Fruit fly (Drosophila melanogaster) whole organism, larva: ENCODE measurements around the gene Ten-m.

ENCODE experiments used
- noc ChIP-seq: fragments of 200-800 bp; sonication (Bioruptor generic); optimal IDR thresholded peaks from 3 replicates; lab custom pipeline; 2019; ENCODE audit warnings: missing biosample characterization, mild to moderate bottlenecking, missing genetic modification characterization, moderate library complexity

Ten-m gene

dm6 chr3L:22398643-22399042 is 9.0 kb downstream of the Ten-m start:
- TF ChIP-seq noc = no peak

dm6 chr3L:22396561-22396960 is 11.1 kb downstream of the Ten-m start:
- TF ChIP-seq noc = no peak

- no peak for TF ChIP-seq noc
Observed at dm6 chr3L:22394377-22394776, 13.3 kb downstream of the Ten-m start.

- no peak for TF ChIP-seq noc
Observed at dm6 chr3L:22392990-22393389, 14.7 kb downstream of the Ten-m start.

dm6 chr3L:22390179-22390728 is 17.4 kb downstream of the Ten-m start:
- no peak for TF ChIP-seq noc

- TF ChIP-seq noc = no peak
Observed at dm6 chr3L:22389074-22389481, 18.6 kb downstream of the Ten-m start.

- no peak for TF ChIP-seq noc
Observed at dm6 chr3L:22378769-22379168, 28.9 kb downstream of the Ten-m start.

dm6 chr3L:22377484-22377883 is 30.2 kb downstream of the Ten-m start:
- no peak for TF ChIP-seq noc

- no peak for TF ChIP-seq noc
Observed at dm6 chr3L:22376783-22377182, 30.9 kb downstream of the Ten-m start.

- no peak for TF ChIP-seq noc
Observed at dm6 chr3L:22372347-22372974, 35.2 kb downstream of the Ten-m start.

- no peak for TF ChIP-seq noc
Observed at dm6 chr3L:22369467-22370018, 38.1 kb downstream of the Ten-m start.

dm6 chr3L:22366942-22367341 is 40.7 kb downstream of the Ten-m start:
- no peak for TF ChIP-seq noc

dm6 chr3L:22364345-22364744 is 43.3 kb downstream of the Ten-m start:
- no peak for TF ChIP-seq noc

dm6 chr3L:22352634-22353033 is 55.0 kb downstream of the Ten-m start:
- no peak for TF ChIP-seq noc

dm6 chr3L:22351550-22351949 is 56.1 kb downstream of the Ten-m start:
- TF ChIP-seq noc = no peak

- TF ChIP-seq noc = no peak
Observed at dm6 chr3L:22350683-22351082, 57.0 kb downstream of the Ten-m start.

dm6 chr3L:22349532-22349931 is 58.1 kb downstream of the Ten-m start:
- TF ChIP-seq noc = no peak

dm6 chr3L:22346566-22347146 is 61.0 kb downstream of the Ten-m start:
- no peak for TF ChIP-seq noc
